Fruit fly (Drosophila melanogaster): ENCODE data around the gene CG10486.

- TF ChIP-seq Dif (GFP tag; optimal IDR thresholded peaks at IDR 0.05; ENCODE audit: partially characterized antibody) (no peak), Jra (GFP tag; optimal IDR thresholded peaks at IDR 0.05) (no peak), woc (GFP tag; optimal IDR thresholded peaks at IDR 0.05) (no peak), psq (GFP tag; optimal IDR thresholded peaks at IDR 0.05) (no peak), CG32264 (GFP tag; optimal IDR thresholded peaks at IDR 0.05) (no peak), HLH106 (tag; optimal IDR thresholded peaks at IDR 0.05) (no peak), Vsx2 (GFP tag; optimal IDR thresholded peaks at IDR 0.05; ENCODE audit: partially characterized antibody) (no peak)
Observed at dm6 chr3L:5891812-5892211, 14.7 kb downstream of the CG10486 start.
